Worm (Caenorhabditis elegans): ENCODE data around the gene F49F1.12.
"Not testable (repeated sequence)": the region's sequence is repeated elsewhere in the genome, so short reads cannot be mapped to it uniquely, and the experiment has no call there.

Gene F49F1.12

ce11 chrIV:4142986-4143385, at the start of gene F49F1.12:
TSS of gene F49F1.12 (minus strand) at chrIV:4143086.
- not testable (repeated sequence) for TF ChIP-seq lsy-27 (tag; optimal IDR thresholded peaks at IDR 0.05; ENCODE audit: borderline replicate concordance, insufficient read depth); rec-8 (tag; optimal IDR thresholded peaks at IDR 0.05); Y95B8A.8 (GFP tag; IDR thresholded peaks at IDR 0.05)

- TF ChIP-seq xnd-1 (tag; optimal IDR thresholded peaks at IDR 0.05) (peak; percentile 75), madf-6 (GFP tag; IDR thresholded peaks at IDR 0.05) (peak; percentile 62)
These were observed 45.0 kb upstream of the F49F1.12 start for ce11 chrIV:4187909-4188308.

ce11 chrIV:4186099-4186498, 43.2 kb upstream of the F49F1.12 start, which contains the start of gene K08D10.11:
TSS of gene K08D10.11 (minus strand) at chrIV:4186199.
- TF ChIP-seq xnd-1 (tag; optimal IDR thresholded peaks at IDR 0.05); K12H6.12 (tag; optimal IDR thresholded peaks at IDR 0.05); lin-26 (GFP tag; IDR thresholded peaks at IDR 0.05): not testable (repeated sequence)

ce11 chrIV:4184767-4185166, 41.9 kb upstream of the F49F1.12 start:
- TF ChIP-seq lin-54 (GFP tag; optimal IDR thresholded peaks at IDR 0.05) (peak; percentile 72), ceh-100 (GFP tag; IDR thresholded peaks at IDR 0.05) (peak; percentile 82), sea-2 (GFP tag; IDR thresholded peaks at IDR 0.05) (peak; percentile 75; the same call in 1 of the 2 replicates), hmg-1.2 (GFP tag; IDR thresholded peaks at IDR 0.05) (peak; percentile 96), F37B4.10 (GFP tag; IDR thresholded peaks at IDR 0.05) (0 out of 2 replicates have a peak, but pooled peaks have one; percentile 68), D2030.7 (GFP tag; IDR thresholded peaks at IDR 0.05) (peak; percentile 21; the same call in 1 of the 2 replicates), lin-40 (tag; optimal IDR thresholded peaks at IDR 0.05) (peak; percentile 23), Y95B8A.8 (GFP tag; IDR thresholded peaks at IDR 0.05) (peak; percentile 89), hmg-20 (GFP tag; IDR thresholded peaks at IDR 0.05) (peak; percentile 72), C06A6.2 (GFP tag; conservative IDR thresholded peaks at IDR 0.05) (peak; percentile 89), madf-3 (GFP tag; IDR thresholded peaks at IDR 0.05) (0 out of 2 replicates have a peak, but pooled peaks have one; percentile 8), hsf-1 (GFP tag; IDR thresholded peaks at IDR 0.05) (peak; percentile 42; the same call in 1 of the 2 replicates), Y56A3A.18 (GFP tag; IDR thresholded peaks at IDR 0.05) (0 out of 2 replicates have a peak, but pooled peaks have one; percentile 51), F33H1.4 (GFP tag; IDR thresholded peaks at IDR 0.05) (peak; percentile 81), rcor-1 (GFP tag; IDR thresholded peaks at IDR 0.05) (peak; percentile 93), egl-18 (GFP tag; IDR thresholded peaks at IDR 0.05) (peak; percentile 82), madf-6 (GFP tag; IDR thresholded peaks at IDR 0.05) (peak; percentile 49), ceh-91 (GFP tag; IDR thresholded peaks at IDR 0.05) (peak; percentile 63; the same call in 1 of the 2 replicates), lin-26 (GFP tag; IDR thresholded peaks at IDR 0.05) (peak; percentile 74; the same call in 1 of the 2 replicates), ekl-4 (GFP tag; IDR thresholded peaks at IDR 0.05) (peak; percentile 82), nfyb-1 (GFP tag; IDR thresholded peaks at IDR 0.05) (peak; percentile 98), lir-1 (GFP tag; conservative IDR thresholded peaks at IDR 0.05) (peak; percentile 43; the same call in 1 of the 2 replicates), bed-2 (GFP tag; IDR thresholded peaks at IDR 0.05) (peak; percentile 83), K11D2.4 (GFP tag; IDR thresholded peaks at IDR 0.05) (peak; percentile 96), cebp-1 (GFP tag; IDR thresholded peaks at IDR 0.05) (peak; percentile 76), cebp-1 (tag; optimal IDR thresholded peaks at IDR 0.05) (peak; percentile 7), Y53G8AR.9 (GFP tag; conservative IDR thresholded peaks at IDR 0.05) (peak; percentile 93), let-526 (GFP tag; IDR thresholded peaks at IDR 0.05) (peak; percentile 81), attf-3 (GFP tag; conservative IDR thresholded peaks at IDR 0.05) (peak; percentile 81), Y79H2A.3 (GFP tag; conservative IDR thresholded peaks at IDR 0.05) (peak; percentile 75; the same call in 1 of the 2 replicates), ztf-6 (GFP tag; IDR thresholded peaks at IDR 0.05) (peak; percentile 80), egl-44 (GFP tag; IDR thresholded peaks at IDR 0.05) (0 out of 2 replicates have a peak, but pooled peaks have one; percentile 45), ztf-28 (GFP tag; IDR thresholded peaks at IDR 0.05) (0 out of 2 replicates have a peak, but pooled peaks have one; percentile 56), pbrm-1 (GFP tag; IDR thresholded peaks at IDR 0.05) (peak; percentile 93), Y67H2A.10 (GFP tag; conservative IDR thresholded peaks at IDR 0.05) (0 out of 2 replicates have a peak, but pooled peaks have one; percentile 44), mcd-1 (GFP tag; IDR thresholded peaks at IDR 0.05) (peak; percentile 100), dox-1 (GFP tag; IDR thresholded peaks at IDR 0.05) (peak; percentile 97)

Measured in whole organism, young adult.